Worm (Caenorhabditis elegans) whole organism, L4 larva: ENCODE results near the gene msd-2.

Experiments used
- ZK546.5 ChIP-seq, 2 experiments: sonication (generic microtip); optimal IDR thresholded peaks; 2 replicates each; lab custom pipeline; 2017; ENCODE audit warnings: missing biosample characterization in 2 of 2, missing genetic modification characterization in 2 of 2
- cey-2 ChIP-seq: sonication (generic microtip); optimal IDR thresholded peaks from 3 replicates; lab custom pipeline; 2017; ENCODE audit warnings: missing genetic modification characterization, mild to moderate bottlenecking, missing compliant biosample characterization, antibody characterized with exemption, borderline replicate concordance; ENCODE audit not compliant: insufficient read depth
- hlh-30 ChIP-seq: sonication (generic microtip); optimal IDR thresholded peaks from 2 replicates; lab custom pipeline; 2017; ENCODE audit warnings: antibody characterized with exemption, mild to moderate bottlenecking, missing genetic modification characterization, missing compliant biosample characterization; ENCODE audit not compliant: insufficient read depth
- jun-1 ChIP-seq: fragments of 150-350 bp; optimal IDR thresholded peaks from 2 replicates; lab custom pipeline; 2014; ENCODE audit warnings: missing biosample characterization, missing genetic modification reagents, missing genetic modification characterization
- lin-38 ChIP-seq: fragments of 200-800 bp; sonication (Bioruptor generic); IDR thresholded peaks from 2 replicates; pipeline ENCODE4 v1.3.6; 2022; ENCODE audit warnings: missing genetic modification reagents, missing genetic modification characterization, missing compliant biosample characterization
- mep-1 ChIP-seq: fragments of 150-350 bp; sonication (generic microtip); optimal IDR thresholded peaks from 3 replicates; lab custom pipeline; 2014; ENCODE audit warnings: missing biosample characterization, missing genetic modification characterization
- nhr-10 ChIP-seq: fragments of 150-350 bp; optimal IDR thresholded peaks from 2 replicates; lab custom pipeline; 2014; ENCODE audit warnings: missing biosample characterization, missing genetic modification characterization
- nhr-11 ChIP-seq: fragments of 150-350 bp; optimal IDR thresholded peaks from 2 replicates; lab custom pipeline; 2014; ENCODE audit warnings: missing biosample characterization, missing genetic modification characterization
- nhr-42 ChIP-seq: fragments of 200-800 bp; sonication (Bioruptor generic); IDR thresholded peaks from 2 replicates; pipeline ENCODE4 v1.3.6; 2022; ENCODE audit warnings: missing genetic modification characterization, missing compliant biosample characterization
- skn-1 ChIP-seq: fragments of 150-350 bp; optimal IDR thresholded peaks from 2 replicates; lab custom pipeline; 2014; ENCODE audit warnings: missing biosample characterization, missing genetic modification characterization

ce11 chrIV:10009536-10009935 is 19.3 kb upstream of the msd-2 start, which contains the start of gene magu-4:
- TF ChIP-seq nhr-11 (tag; lab: Kevin White, UChicago) = no peak
- no peak for TF ChIP-seq nhr-42 (GFP tag; lab: Robert Waterston, UW)
- TF ChIP-seq nhr-10 (tag; lab: Kevin White, UChicago) = no peak
- no peak for TF ChIP-seq hlh-30 (tag; lab: Kevin White, UChicago)
- TF ChIP-seq mep-1 (tag; lab: Kevin White, UChicago) = no peak
- no peak for TF ChIP-seq cey-2 (tag; lab: Kevin White, UChicago)
- TF ChIP-seq jun-1 (tag; lab: Kevin White, UChicago) = no peak
- no peak for TF ChIP-seq ZK546.5 (tag; optimal IDR thresholded peaks at IDR 0.05; lab: Kevin White, UChicago)
- no peak for TF ChIP-seq skn-1 (tag; lab: Kevin White, UChicago)
- TF ChIP-seq lin-38 (GFP tag; lab: Robert Waterston, UW) = no peak
